Fruit fly (Drosophila melanogaster): ENCODE results near the gene Mitofilin.

- TF ChIP-seq CG7045 (GFP tag; optimal IDR thresholded peaks at IDR 0.05) = no peak
- TF ChIP-seq toe (GFP tag; optimal IDR thresholded peaks at IDR 0.05) = no peak
- no peak for TF ChIP-seq pad (GFP tag; optimal IDR thresholded peaks at IDR 0.05)
- TF ChIP-seq cic (GFP tag; optimal IDR thresholded peaks at IDR 0.05) = no peak
- TF ChIP-seq CG11617 (GFP tag; optimal IDR thresholded peaks at IDR 0.05) = no peak
Observed at dm6 chr3R:22053740-22054139, 30.6 kb upstream of the Mitofilin start.
